Worm (Caenorhabditis elegans) whole organism, L3 larva: Measurements from ENCODE around the gene ugt-52.

Source experiments
- ceh-28 ChIP-seq: fragments of 150-350 bp; optimal IDR thresholded peaks from 2 replicates; lab custom pipeline; 2014; ENCODE audit warnings: missing biosample characterization, missing genetic modification reagents, missing genetic modification characterization
- ceh-82 ChIP-seq: fragments of 150-350 bp; optimal IDR thresholded peaks from 2 replicates; lab custom pipeline; 2014; ENCODE audit warnings: missing biosample characterization, missing genetic modification characterization
- egl-27 ChIP-seq: sonication (generic microtip); optimal IDR thresholded peaks from 4 replicates; lab custom pipeline; 2017; ENCODE audit warnings: missing biosample characterization, missing genetic modification reagents, missing genetic modification characterization
- fkh-10 ChIP-seq: sonication (generic microtip); optimal IDR thresholded peaks from 2 replicates; lab custom pipeline; 2017; ENCODE audit warnings: missing biosample characterization, missing genetic modification reagents, missing genetic modification characterization
- jun-1 ChIP-seq: fragments of 150-350 bp; optimal IDR thresholded peaks from 2 replicates; lab custom pipeline; 2014; ENCODE audit warnings: missing biosample characterization, missing genetic modification reagents, missing genetic modification characterization
- nhr-12 ChIP-seq: fragments of 150-350 bp; optimal IDR thresholded peaks from 2 replicates; lab custom pipeline; 2014; ENCODE audit warnings: missing biosample characterization, missing genetic modification characterization
- nhr-23 ChIP-seq: fragments of 150-350 bp; optimal IDR thresholded peaks from 2 replicates; lab custom pipeline; 2014; ENCODE audit warnings: missing biosample characterization, missing genetic modification reagents, missing genetic modification characterization
- nhr-43 ChIP-seq: sonication (generic microtip); optimal IDR thresholded peaks from 2 replicates; lab custom pipeline; 2016; ENCODE audit warnings: mild to moderate bottlenecking, missing genetic modification characterization, missing compliant biosample characterization; ENCODE audit not compliant: poor library complexity, severe bottlenecking
- nhr-67 ChIP-seq: fragments of 150-350 bp; optimal IDR thresholded peaks from 2 replicates; lab custom pipeline; 2014; ENCODE audit warnings: missing biosample characterization, missing genetic modification characterization
- pha-4 ChIP-seq: fragments of 150-350 bp; optimal IDR thresholded peaks from 2 replicates; lab custom pipeline; 2014; ENCODE audit warnings: missing biosample characterization, missing genetic modification reagents, missing genetic modification characterization
- skn-1 ChIP-seq: fragments of 150-350 bp; optimal IDR thresholded peaks from 2 replicates; lab custom pipeline; 2014; ENCODE audit warnings: missing biosample characterization, missing genetic modification characterization
- unc-39 ChIP-seq: sonication (generic microtip); optimal IDR thresholded peaks from 4 replicates; lab custom pipeline; 2017; ENCODE audit warnings: missing biosample characterization, missing genetic modification characterization
- zag-1 ChIP-seq: fragments of 150-350 bp; optimal IDR thresholded peaks from 2 replicates; lab custom pipeline; 2014; ENCODE audit warnings: missing biosample characterization, missing genetic modification characterization

DNA sequence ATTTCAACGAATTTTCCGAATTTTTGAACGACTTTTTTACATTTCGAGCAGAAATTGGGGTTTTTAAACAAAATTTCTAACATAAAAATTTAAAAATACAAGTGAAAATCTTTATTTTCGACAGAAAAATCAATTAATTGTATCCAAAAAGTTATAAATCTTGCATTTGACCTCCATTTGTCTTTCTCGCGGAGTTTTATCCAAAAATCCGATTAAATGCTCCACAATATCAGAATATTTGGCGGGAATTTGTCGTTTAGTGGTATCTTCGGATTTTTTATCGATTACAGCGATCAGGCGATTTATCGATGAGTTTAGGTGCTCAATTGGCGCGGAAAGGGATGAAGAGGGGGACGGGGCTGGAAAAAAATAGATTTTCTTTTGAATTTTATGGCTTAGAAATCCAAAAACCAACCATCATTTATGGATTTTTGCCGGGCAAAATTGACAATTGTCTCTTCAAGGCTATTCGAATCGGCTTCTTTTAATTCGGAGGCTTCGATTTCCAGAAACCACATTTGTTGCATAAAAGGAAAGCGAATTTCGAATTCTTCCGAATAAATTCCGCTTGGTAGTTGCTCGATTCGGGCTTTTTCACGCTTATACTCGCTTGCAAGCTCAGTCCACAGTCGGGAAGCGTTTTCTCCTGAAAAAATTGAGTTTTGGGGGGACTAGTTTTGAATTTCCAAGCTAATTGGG is 51.8 kb downstream of the ugt-52 start:
- TF ChIP-seq ceh-82 (tag; lab: Kevin White, UChicago) (no peak), jun-1 (no peak), unc-39 (no peak), pha-4 (no peak), skn-1 (tag; lab: Kevin White, UChicago) (no peak), egl-27 (no peak), zag-1 (tag; lab: Kevin White, UChicago) (no peak), ceh-28 (tag; lab: Kevin White, UChicago) (no peak), nhr-67 (tag; lab: Kevin White, UChicago) (no peak), nhr-43 (tag; lab: Kevin White, UChicago) (no peak), nhr-12 (tag; lab: Kevin White, UChicago) (no peak), fkh-10 (no peak), nhr-23 (no peak)
